Fruit fly (Drosophila melanogaster): ENCODE data around the gene RhoBTB.

The RhoBTB gene

DNA sequence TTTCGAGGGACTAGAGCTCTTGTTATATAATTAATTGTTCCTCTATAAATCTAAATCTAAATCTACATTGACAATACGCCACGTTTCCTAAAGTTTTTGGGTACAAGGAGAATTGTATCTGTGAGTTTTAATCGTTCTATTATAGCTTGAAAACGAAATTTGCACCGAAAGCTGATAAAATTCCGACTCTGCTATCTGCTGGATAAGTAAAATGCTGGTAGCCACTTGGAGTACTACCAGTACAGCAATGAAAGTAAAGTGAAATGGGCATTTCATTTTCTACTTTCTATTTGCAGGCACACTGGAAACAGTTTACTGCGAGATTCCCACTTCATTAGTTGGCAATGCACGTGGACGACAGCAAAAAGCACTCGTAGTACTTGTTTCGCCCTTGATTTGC is 22.9 kb upstream of the RhoBTB start, which contains the start of gene CG5618:
TSS of gene CG5618 (plus strand) at position 301 of the 400 bp plus-strand sequence.
- TF ChIP-seq fd59A (GFP tag; optimal IDR thresholded peaks at IDR 0.05) (no peak), Ets21C (GFP tag; optimal IDR thresholded peaks at IDR 0.05) (no peak), dac (GFP tag; optimal IDR thresholded peaks at IDR 0.05) (no peak)

- TF ChIP-seq CG8632 (GFP tag; optimal IDR thresholded peaks at IDR 0.05) (no peak), vri (GFP tag; optimal IDR thresholded peaks at IDR 0.05) (peak; percentile 46), CG11762 (GFP tag; optimal IDR thresholded peaks at IDR 0.05; ENCODE audit: insufficient read depth) (peak; percentile 6), CG31627 (GFP tag; optimal IDR thresholded peaks at IDR 0.05) (peak; percentile 8), topi (GFP tag; optimal IDR thresholded peaks at IDR 0.05) (no peak), CG3032 (tag; optimal IDR thresholded peaks at IDR 0.05) (no peak), dac (GFP tag; optimal IDR thresholded peaks at IDR 0.05) (no peak), lz (GFP tag; optimal IDR thresholded peaks at IDR 0.05) (no peak), Eip93F (GFP tag; optimal IDR thresholded peaks at IDR 0.05) (peak; percentile 19), CG15336 (GFP tag; IDR thresholded peaks at IDR 0.05) (peak; percentile 48), esn (GFP tag; optimal IDR thresholded peaks at IDR 0.05) (peak; percentile 30), svp (GFP tag) (peak; percentile 85)
These were observed 22.2 kb upstream of the RhoBTB start for dm6 chr3L:20353726-20354332.

- TF ChIP-seq Hr39 (GFP tag; optimal IDR thresholded peaks at IDR 0.05): no peak
These were observed 21.7 kb upstream of the RhoBTB start for dm6 chr3L:20354363-20354762.

DNA sequence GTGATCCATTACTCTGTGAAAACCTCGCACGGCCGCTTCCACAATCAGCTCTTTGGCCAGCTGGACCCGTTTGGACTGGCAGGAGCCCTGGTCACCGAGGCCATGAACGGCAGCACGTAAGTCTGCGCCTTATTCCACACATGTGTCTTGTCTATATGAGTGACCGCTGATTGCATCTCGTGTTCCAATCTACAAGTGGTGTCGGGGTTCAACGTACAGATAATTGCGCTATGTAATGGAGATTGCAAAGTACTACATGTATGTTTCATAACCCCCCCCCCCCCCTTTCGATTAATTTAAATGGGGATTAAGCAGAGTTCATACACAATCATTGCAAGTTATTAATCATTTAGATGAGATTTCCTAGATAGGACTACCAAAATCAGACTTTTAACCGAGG is 21.2 kb upstream of the RhoBTB start:
- TF ChIP-seq CG15336 (GFP tag; IDR thresholded peaks at IDR 0.05) (no peak), Smox (GFP tag; optimal IDR thresholded peaks at IDR 0.05) (no peak), CG3919 (GFP tag; optimal IDR thresholded peaks at IDR 0.05) (no peak), net (GFP tag; optimal IDR thresholded peaks at IDR 0.05) (no peak), Ets96B (tag; optimal IDR thresholded peaks at IDR 0.05) (no peak), salr (GFP tag; optimal IDR thresholded peaks at IDR 0.05) (no peak), Blimp-1 (GFP tag; optimal IDR thresholded peaks at IDR 0.05) (no peak), svp (GFP tag) (peak; percentile 98)

DNA sequence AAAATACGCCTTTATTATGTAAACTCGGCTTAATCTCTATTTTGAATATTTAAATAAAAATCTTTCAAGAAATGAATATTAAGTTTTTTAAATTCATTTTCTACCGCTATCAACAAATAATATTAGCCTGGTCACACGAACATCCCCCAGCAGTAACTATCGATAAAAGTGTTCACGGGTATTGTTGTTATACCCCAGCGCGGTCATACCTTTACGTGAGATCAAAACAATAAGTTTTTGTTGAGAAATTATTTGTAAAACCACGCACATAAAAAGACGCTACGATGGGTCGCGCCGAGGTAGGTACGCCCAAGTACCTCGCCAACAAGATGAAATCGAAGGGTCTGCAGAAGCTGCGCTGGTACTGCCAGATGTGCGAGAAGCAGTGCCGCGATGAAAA is 19.4 kb upstream of the RhoBTB start, which contains the start of gene kin17:
TSS of gene kin17 (plus strand) at position 195 of the 400 bp plus-strand sequence.
- no peak for TF ChIP-seq Ets21C (GFP tag; optimal IDR thresholded peaks at IDR 0.05)
- TF ChIP-seq Sox102F (GFP tag; optimal IDR thresholded peaks at IDR 0.05): no peak
- no peak for TF ChIP-seq dac (GFP tag; optimal IDR thresholded peaks at IDR 0.05)
- no peak for TF ChIP-seq fd85E (GFP tag; optimal IDR thresholded peaks at IDR 0.05)
- TF ChIP-seq lz (GFP tag; optimal IDR thresholded peaks at IDR 0.05): no peak
- TF ChIP-seq CG11762 (GFP tag; optimal IDR thresholded peaks at IDR 0.05; ENCODE audit: insufficient read depth): no peak
- no peak for TF ChIP-seq cyc (GFP tag; optimal IDR thresholded peaks at IDR 0.05)
- no peak for TF ChIP-seq ss (GFP tag; optimal IDR thresholded peaks at IDR 0.05)
- TF ChIP-seq CG3919 (GFP tag; optimal IDR thresholded peaks at IDR 0.05): no peak
- TF ChIP-seq CG6854 (GFP tag; optimal IDR thresholded peaks at IDR 0.05): no peak
- no peak for TF ChIP-seq CG34406 (GFP tag; optimal IDR thresholded peaks at IDR 0.05)
- TF ChIP-seq eg (GFP tag; IDR thresholded peaks at IDR 0.05): no peak
- no peak for TF ChIP-seq CG4318 (GFP tag; optimal IDR thresholded peaks at IDR 0.05)
- no peak for TF ChIP-seq Hr39 (GFP tag; optimal IDR thresholded peaks at IDR 0.05)
- no peak for TF ChIP-seq net (GFP tag; optimal IDR thresholded peaks at IDR 0.05)

- TF ChIP-seq Sox15 (GFP tag; optimal IDR thresholded peaks at IDR 0.05): no peak
- no peak for TF ChIP-seq Blimp-1 (GFP tag; optimal IDR thresholded peaks at IDR 0.05)
- TF ChIP-seq CG4318 (GFP tag; optimal IDR thresholded peaks at IDR 0.05): no peak
- no peak for TF ChIP-seq CG6163 (GFP tag; IDR thresholded peaks at IDR 0.05)
- no peak for TF ChIP-seq CG7368 (GFP tag; optimal IDR thresholded peaks at IDR 0.05)
- no peak for TF ChIP-seq CG8319 (GFP tag; optimal IDR thresholded peaks at IDR 0.05)
- no peak for TF ChIP-seq fkh (GFP tag; optimal IDR thresholded peaks at IDR 0.05)
- no peak for TF ChIP-seq Gug (GFP tag; IDR thresholded peaks at IDR 0.05)
- TF ChIP-seq achi (GFP tag; optimal IDR thresholded peaks at IDR 0.05): no peak
- no peak for TF ChIP-seq acj6 (GFP tag; optimal IDR thresholded peaks at IDR 0.05)
- TF ChIP-seq fd59A (GFP tag; optimal IDR thresholded peaks at IDR 0.05): no peak
- TF ChIP-seq CG32006 (GFP tag; optimal IDR thresholded peaks at IDR 0.05): no peak
These were observed 17.8 kb upstream of the RhoBTB start, which contains the start of gene CG5665 for dm6 chr3L:20358212-20358611. Gene CG5665 (plus strand): TSS chr3L:20358512.
